Worm (Caenorhabditis elegans) whole organism, L4/young adult: ENCODE measurements around the gene pcp-1.

Experiments used
- dao-5 ChIP-seq: sonication (generic microtip); optimal IDR thresholded peaks from 2 replicates; lab custom pipeline; 2016; ENCODE audit warnings: missing genotype, missing genetic modification characterization, moderate library complexity, missing compliant biosample characterization
- him-1 ChIP-seq: sonication (generic microtip); optimal IDR thresholded peaks from 2 replicates; lab custom pipeline; 2016; ENCODE audit warnings: missing genotype, missing genetic modification reagents, missing genetic modification characterization, missing compliant biosample characterization

- TF ChIP-seq dao-5 (no peak), him-1 (tag; lab: Kevin White, UChicago) (no peak)
Measured at ce11 chrIII:7722999-7723398, 35.7 kb upstream of the pcp-1 start.
